Fruit fly (Drosophila melanogaster) whole organism, adult: ENCODE data around the gene CG11977.

Experiments used
- CG11617 ChIP-seq: fragments of 200-800 bp; sonication (Bioruptor generic); optimal IDR thresholded peaks from 2 replicates; lab custom pipeline; 2017; ENCODE audit warnings: mild to moderate bottlenecking, missing biosample characterization, missing genetic modification reagents, missing genetic modification characterization
- CG12768 ChIP-seq: fragments of 200-800 bp; sonication (Bioruptor generic); optimal IDR thresholded peaks from 2 replicates; lab custom pipeline; 2017; ENCODE audit warnings: missing biosample characterization, missing genetic modification characterization, mild to moderate bottlenecking, moderate library complexity, missing genetic modification reagents
- CG14711 ChIP-seq: fragments of 200-800 bp; sonication (Bioruptor generic); optimal IDR thresholded peaks from 2 replicates; lab custom pipeline; 2018; ENCODE audit warnings: missing biosample characterization, mild to moderate bottlenecking, missing genetic modification characterization, moderate library complexity
- CG1620 ChIP-seq: fragments of 200-800 bp; sonication (Bioruptor generic); optimal IDR thresholded peaks from 2 replicates; lab custom pipeline; 2016; ENCODE audit warnings: missing biosample characterization, missing genetic modification characterization
- CG33017 ChIP-seq: fragments of 200-800 bp; sonication (Bioruptor generic); optimal IDR thresholded peaks from 2 replicates; lab custom pipeline; 2018; ENCODE audit warnings: missing biosample characterization, mild to moderate bottlenecking, missing genetic modification characterization, moderate library complexity
- CG5204 ChIP-seq: fragments of 200-800 bp; sonication (Bioruptor generic); optimal IDR thresholded peaks from 2 replicates; lab custom pipeline; 2016; ENCODE audit warnings: missing biosample characterization, missing genetic modification characterization
- CG7045 ChIP-seq: fragments of 200-800 bp; sonication (Bioruptor generic); optimal IDR thresholded peaks from 2 replicates; lab custom pipeline; 2017; ENCODE audit warnings: missing biosample characterization, mild to moderate bottlenecking, missing genetic modification characterization
- CG7101 ChIP-seq: fragments of 200-800 bp; sonication (Bioruptor generic); optimal IDR thresholded peaks from 2 replicates; lab custom pipeline; 2018; ENCODE audit warnings: missing biosample characterization, mild to moderate bottlenecking, missing genetic modification characterization, moderate library complexity
- Clk ChIP-seq: fragments of 200-800 bp; sonication (Bioruptor generic); optimal IDR thresholded peaks from 2 replicates; lab custom pipeline; 2017; ENCODE audit warnings: missing biosample characterization, missing genetic modification characterization
- Crg-1 ChIP-seq: fragments of 200-800 bp; sonication (Bioruptor generic); optimal IDR thresholded peaks from 2 replicates; lab custom pipeline; 2016; ENCODE audit warnings: missing biosample characterization, missing genetic modification characterization
- Hr96 ChIP-seq: fragments of 200-800 bp; sonication (Bioruptor generic); optimal IDR thresholded peaks from 2 replicates; lab custom pipeline; 2016; ENCODE audit warnings: missing biosample characterization, missing genetic modification characterization
- Mnt ChIP-seq: fragments of 200-800 bp; sonication (Bioruptor generic); optimal IDR thresholded peaks from 2 replicates; lab custom pipeline; 2016; ENCODE audit warnings: missing biosample characterization, mild to moderate bottlenecking, missing genetic modification characterization
- bab1 ChIP-seq: fragments of 200-800 bp; sonication (Bioruptor generic); optimal IDR thresholded peaks from 3 replicates; lab custom pipeline; 2019; ENCODE audit warnings: missing biosample characterization, mild to moderate bottlenecking, missing genetic modification characterization, moderate library complexity
- cic ChIP-seq: fragments of 200-800 bp; sonication (Bioruptor generic); optimal IDR thresholded peaks from 2 replicates; lab custom pipeline; 2017; ENCODE audit warnings: missing biosample characterization, mild to moderate bottlenecking, missing genetic modification characterization, moderate library complexity
- cnc ChIP-seq, 2 experiments: fragments of >200 bp; optimal IDR thresholded peaks; 2 replicates each; lab custom pipeline; 2017
- kay ChIP-seq: fragments of 200-800 bp; sonication (Bioruptor generic); peaks from one replicate; lab custom pipeline; 2016; ENCODE audit warnings: missing biosample characterization, missing genetic modification characterization, borderline replicate concordance
- ovo ChIP-seq: fragments of 200-800 bp; sonication (Bioruptor generic); optimal IDR thresholded peaks from 2 replicates; lab custom pipeline; 2016; ENCODE audit warnings: missing biosample characterization, missing genetic modification characterization
- pad ChIP-seq: fragments of 200-800 bp; sonication (Bioruptor generic); optimal IDR thresholded peaks from 3 replicates; lab custom pipeline; 2017; ENCODE audit warnings: missing biosample characterization, missing genetic modification characterization, mild to moderate bottlenecking, moderate library complexity, missing genetic modification reagents
- tj ChIP-seq: fragments of 200-800 bp; sonication (Bioruptor generic); optimal IDR thresholded peaks from 3 replicates; lab custom pipeline; 2017; ENCODE audit warnings: missing biosample characterization, mild to moderate bottlenecking, missing genetic modification characterization, moderate library complexity
- toe ChIP-seq: fragments of 200-800 bp; sonication (Bioruptor generic); optimal IDR thresholded peaks from 2 replicates; lab custom pipeline; 2016; ENCODE audit warnings: missing biosample characterization, missing genetic modification characterization

The CG11977 gene

DNA sequence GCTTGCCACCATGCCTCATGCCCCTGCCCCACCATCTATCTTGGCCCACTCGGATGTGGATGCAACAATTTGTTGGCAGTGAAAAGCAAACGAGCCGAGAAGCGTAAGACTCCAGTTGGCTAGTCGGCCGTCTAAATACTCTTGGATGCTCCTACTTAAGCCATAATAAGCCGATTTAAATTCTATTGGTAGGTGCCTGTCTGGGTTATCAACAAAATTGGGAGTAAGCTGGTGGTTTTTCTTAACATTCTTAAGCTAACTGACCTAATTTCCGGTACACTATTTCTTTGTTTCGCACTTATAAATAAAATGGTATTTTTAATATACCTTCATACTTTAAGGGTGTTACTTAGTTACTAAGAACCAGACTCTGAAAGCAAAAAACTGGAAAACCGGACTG, 39.8 kb upstream of the CG11977 start:
- TF ChIP-seq cic (GFP tag; lab: Kevin White, UChicago) (no peak), cnc (optimal IDR thresholded peaks at IDR 0.05; lab: Kevin White, UChicago) (no peak), CG7045 (GFP tag; lab: Kevin White, UChicago) (no peak), CG7101 (no peak), CG5204 (GFP tag; lab: Kevin White, UChicago) (no peak), CG1620 (GFP tag; lab: Kevin White, UChicago) (no peak), CG14711 (tag; lab: Kevin White, UChicago) (no peak), ovo (no peak), CG12768 (GFP tag; lab: Kevin White, UChicago) (no peak), bab1 (GFP tag; lab: Kevin White, UChicago) (no peak), toe (GFP tag; lab: Kevin White, UChicago) (no peak), Hr96 (no peak)

dm6 chr3R:8958300-8958699, 39.2 kb upstream of the CG11977 start:
- TF ChIP-seq CG12768 (GFP tag; lab: Kevin White, UChicago) (no peak), bab1 (GFP tag; lab: Kevin White, UChicago) (no peak), Crg-1 (GFP tag; lab: Kevin White, UChicago) (no peak), Hr96 (no peak), cnc (optimal IDR thresholded peaks at IDR 0.05; lab: Kevin White, UChicago) (no peak), CG7101 (no peak), kay (GFP tag; lab: Kevin White, UChicago) (no peak), CG1620 (GFP tag; lab: Kevin White, UChicago) (no peak), Mnt (GFP tag; lab: Kevin White, UChicago) (no peak), pad (GFP tag; lab: Kevin White, UChicago) (no peak), tj (GFP tag; lab: Kevin White, UChicago) (no peak), Clk (no peak), ovo (no peak), CG33017 (tag; lab: Kevin White, UChicago) (no peak)

- TF ChIP-seq ovo (no peak), toe (GFP tag; lab: Kevin White, UChicago) (no peak), Mnt (GFP tag; lab: Kevin White, UChicago) (no peak), CG7045 (GFP tag; lab: Kevin White, UChicago) (no peak), bab1 (GFP tag; lab: Kevin White, UChicago) (no peak), cnc (optimal IDR thresholded peaks at IDR 0.05; lab: Kevin White, UChicago) (no peak), CG14711 (tag; lab: Kevin White, UChicago) (no peak), CG11617 (GFP tag; lab: Kevin White, UChicago) (no peak), Clk (no peak), CG7101 (no peak), CG1620 (GFP tag; lab: Kevin White, UChicago) (no peak), pad (GFP tag; lab: Kevin White, UChicago) (no peak), tj (GFP tag; lab: Kevin White, UChicago) (no peak), CG12768 (GFP tag; lab: Kevin White, UChicago) (no peak), kay (GFP tag; lab: Kevin White, UChicago) (no peak), CG5204 (GFP tag; lab: Kevin White, UChicago) (no peak)
Observed at dm6 chr3R:8959153-8959552, 38.3 kb upstream of the CG11977 start.

DNA sequence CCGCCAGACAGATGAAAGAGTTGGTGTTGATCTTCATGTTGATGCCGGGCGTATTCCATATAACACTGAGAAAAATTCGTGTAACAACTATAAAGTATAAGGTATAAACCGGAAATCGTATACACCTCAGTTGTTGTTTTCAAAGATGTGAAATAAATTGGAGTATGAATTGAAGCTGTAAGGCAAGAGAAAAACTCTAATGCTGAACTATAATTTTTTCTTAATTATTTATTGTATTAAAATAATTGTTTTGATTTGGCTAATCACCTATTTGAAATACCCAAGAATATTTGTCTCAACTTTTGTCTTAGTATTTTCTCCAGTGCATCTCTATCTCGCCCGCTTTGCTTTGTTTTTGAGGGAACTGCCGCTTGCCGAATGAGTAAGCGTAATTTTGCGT, 37.2 kb upstream of the CG11977 start:
- TF ChIP-seq toe (GFP tag; lab: Kevin White, UChicago): no peak
- no peak for TF ChIP-seq CG7045 (GFP tag; lab: Kevin White, UChicago)
- no peak for TF ChIP-seq pad (GFP tag; lab: Kevin White, UChicago)
- no peak for TF ChIP-seq ovo
- no peak for TF ChIP-seq bab1 (GFP tag; lab: Kevin White, UChicago)
- TF ChIP-seq CG1620 (GFP tag; lab: Kevin White, UChicago): no peak

- TF ChIP-seq cic (GFP tag; lab: Kevin White, UChicago): no peak
- TF ChIP-seq CG14711 (tag; lab: Kevin White, UChicago): no peak
- no peak for TF ChIP-seq bab1 (GFP tag; lab: Kevin White, UChicago)
- TF ChIP-seq CG7101: no peak
- TF ChIP-seq Clk: no peak
- no peak for TF ChIP-seq Hr96
- no peak for TF ChIP-seq CG11617 (GFP tag; lab: Kevin White, UChicago)
- TF ChIP-seq Crg-1 (GFP tag; lab: Kevin White, UChicago): no peak
- no peak for TF ChIP-seq ovo
- TF ChIP-seq CG12768 (GFP tag; lab: Kevin White, UChicago): no peak
- TF ChIP-seq cnc (optimal IDR thresholded peaks at IDR 0.05; lab: Kevin White, UChicago): no peak
- TF ChIP-seq kay (GFP tag; lab: Kevin White, UChicago): no peak
- TF ChIP-seq pad (GFP tag; lab: Kevin White, UChicago): no peak
- no peak for TF ChIP-seq CG7045 (GFP tag; lab: Kevin White, UChicago)
- TF ChIP-seq CG1620 (GFP tag; lab: Kevin White, UChicago): no peak
- no peak for TF ChIP-seq CG5204 (GFP tag; lab: Kevin White, UChicago)
- no peak for TF ChIP-seq CG33017 (tag; lab: Kevin White, UChicago)
- TF ChIP-seq toe (GFP tag; lab: Kevin White, UChicago): no peak
- TF ChIP-seq Mnt (GFP tag; lab: Kevin White, UChicago): no peak
Observed at dm6 chr3R:8962860-8963755, 34.4 kb upstream of the CG11977 start, which contains the start of gene ich. Gene ich (minus strand): TSS chr3R:8963037.
